Fruit fly (Drosophila melanogaster): ENCODE measurements around the gene stx.
A peak's percentile ranks its signal among the peaks of the same experiment; 100 is the strongest.

stx gene

DNA sequence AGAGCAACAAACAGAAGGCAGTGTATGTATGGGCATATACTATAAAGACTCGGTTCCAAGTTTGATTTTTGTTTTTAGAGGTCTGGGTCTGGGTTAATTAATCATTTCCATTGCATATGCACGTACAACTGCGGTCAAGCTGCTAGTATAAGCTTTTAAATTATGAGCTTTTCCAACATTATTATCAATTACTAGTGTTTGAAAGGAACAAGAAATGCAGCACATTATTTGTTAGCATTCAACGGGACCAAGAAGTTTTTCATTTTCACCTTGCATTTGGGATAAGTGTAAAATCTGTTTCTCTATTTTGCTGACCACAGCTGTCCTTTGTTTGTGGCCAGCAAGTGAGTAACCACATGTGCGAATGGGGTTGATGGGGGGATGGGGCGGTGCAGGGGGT, 26.9 kb downstream of the stx start (continued):
- TF ChIP-seq CG18262 (tag; optimal IDR thresholded peaks at IDR 0.05) (peak; percentile 32), Hr51 (GFP tag; optimal IDR thresholded peaks at IDR 0.05) (peak in 1 of 2 experiments; percentile 77), CG14441 (GFP tag; IDR thresholded peaks at IDR 0.05) (peak; percentile 58), CG3995 (GFP tag; optimal IDR thresholded peaks at IDR 0.05) (no peak), CG12299 (tag; optimal IDR thresholded peaks at IDR 0.05) (no peak), CG7987 (GFP tag; optimal IDR thresholded peaks at IDR 0.05) (no peak), Xrp1 (GFP tag; IDR thresholded peaks at IDR 0.05) (peak; percentile 56), CG3407 (GFP tag; optimal IDR thresholded peaks at IDR 0.05) (no peak), pfk (GFP tag; optimal IDR thresholded peaks at IDR 0.05) (no peak), CG17385 (GFP tag; optimal IDR thresholded peaks at IDR 0.05) (peak; percentile 32), dan (GFP tag; IDR thresholded peaks at IDR 0.05) (no peak), otp (GFP tag; IDR thresholded peaks at IDR 0.05) (peak; percentile 12; the same call in 1 of the 3 replicates), Dll (GFP tag; IDR thresholded peaks at IDR 0.05; ENCODE audit: partially characterized antibody) (no peak), CG16815 (GFP tag; optimal IDR thresholded peaks at IDR 0.05) (no peak), CG10959 (GFP tag; IDR thresholded peaks at IDR 0.05) (no peak), trh (GFP tag; optimal IDR thresholded peaks at IDR 0.05) (no peak), kni (GFP tag; optimal IDR thresholded peaks at IDR 0.05) (no peak), CG10431 (GFP tag; optimal IDR thresholded peaks at IDR 0.05) (no peak), CG15479 (GFP tag; optimal IDR thresholded peaks at IDR 0.05) (no peak), unc-4 (GFP tag; IDR thresholded peaks at IDR 0.05; ENCODE audit: partially characterized antibody) (no peak), gsb (GFP tag; IDR thresholded peaks at IDR 0.05) (no peak), CG18476 (GFP tag; optimal IDR thresholded peaks at IDR 0.05) (no peak), phol (tag; optimal IDR thresholded peaks at IDR 0.05) (peak; percentile 53), Scr (GFP tag; IDR thresholded peaks at IDR 0.05; ENCODE audit: partially characterized antibody) (no peak), Oaz (GFP tag; IDR thresholded peaks at IDR 0.05) (peak; percentile 18; the same call in 1 of the 2 replicates), ato (GFP tag; IDR thresholded peaks at IDR 0.05; ENCODE audit: partially characterized antibody) (no peak), CG3838 (GFP tag; optimal IDR thresholded peaks at IDR 0.05) (no peak), CG6791 (GFP tag; IDR thresholded peaks at IDR 0.05; ENCODE audit: partially characterized antibody) (no peak), CG30020 (tag; optimal IDR thresholded peaks at IDR 0.05) (no peak), CG4282 (GFP tag; optimal IDR thresholded peaks at IDR 0.05) (no peak), fd102C (GFP tag; optimal IDR thresholded peaks at IDR 0.05) (no peak), hbn (GFP tag; IDR thresholded peaks at IDR 0.05; ENCODE audit: partially characterized antibody) (no peak), zen2 (GFP tag; IDR thresholded peaks at IDR 0.05; ENCODE audit: partially characterized antibody) (no peak), CG9727 (GFP tag; optimal IDR thresholded peaks at IDR 0.05) (no peak), CG10147 (GFP tag; optimal IDR thresholded peaks at IDR 0.05) (no peak), Nf-YB (GFP tag; optimal IDR thresholded peaks at IDR 0.05) (no peak), so (GFP tag; IDR thresholded peaks at IDR 0.05) (no peak), Ssrp (tag; optimal IDR thresholded peaks at IDR 0.05) (peak; percentile 36), CG10267 (tag; optimal IDR thresholded peaks at IDR 0.05) (peak; percentile 11), ftz-f1 (GFP tag; optimal IDR thresholded peaks at IDR 0.05) (no peak), CG11085 (GFP tag; IDR thresholded peaks at IDR 0.05) (no peak), her (GFP tag; optimal IDR thresholded peaks at IDR 0.05) (no peak), CG4820 (GFP tag; optimal IDR thresholded peaks at IDR 0.05) (peak; percentile 8), lbe (GFP tag; optimal IDR thresholded peaks at IDR 0.05) (no peak), CG6813 (GFP tag; optimal IDR thresholded peaks at IDR 0.05) (no peak), CG34422 (GFP tag; IDR thresholded peaks at IDR 0.05) (0 out of 3 replicates have a peak, but pooled peaks have one; percentile 49), Nf-YC (tag; optimal IDR thresholded peaks at IDR 0.05) (no peak), CG4617 (GFP tag; optimal IDR thresholded peaks at IDR 0.05; ENCODE audit: borderline replicate concordance) (no peak), ken (GFP tag; IDR thresholded peaks at IDR 0.05) (0 out of 3 replicates have a peak, but pooled peaks have one; percentile 34), klu (GFP tag; IDR thresholded peaks at IDR 0.05) (no peak)

All from whole organism, embryonic.